Fruit fly (Drosophila melanogaster) whole organism, embryonic: ENCODE data around the gene esc.

Experiments
- Atf-2 ChIP-seq: fragments of 200-800 bp; sonication (Bioruptor generic); optimal IDR thresholded peaks from 2 replicates; lab custom pipeline; 2016; ENCODE audit warnings: missing biosample characterization, missing genetic modification characterization
- Awh ChIP-seq: fragments of 200-800 bp; sonication (Bioruptor generic); IDR thresholded peaks from 2 replicates; pipeline ENCODE4, ENCODE4 v1.3.6; 2022; ENCODE audit warnings: missing biosample characterization, missing genetic modification characterization
- CG2116 ChIP-seq: fragments of 200-800 bp; sonication (Bioruptor generic); optimal IDR thresholded peaks from 3 replicates; lab custom pipeline; 2018; ENCODE audit warnings: missing biosample characterization, mild to moderate bottlenecking, missing genetic modification characterization
- CG2875 ChIP-seq: fragments of 200-800 bp; sonication (Bioruptor generic); optimal IDR thresholded peaks from 2 replicates; lab custom pipeline; 2017; ENCODE audit warnings: missing biosample characterization, mild to moderate bottlenecking, missing genetic modification characterization, missing genetic modification reagents
- CG32767 ChIP-seq: fragments of 200-800 bp; sonication (Bioruptor generic); IDR thresholded peaks from 2 replicates; pipeline ENCODE4 v1.3.6; 2022; ENCODE audit warnings: missing biosample characterization, missing genetic modification characterization
- CG34224 ChIP-seq: fragments of 200-800 bp; sonication (Bioruptor generic); IDR thresholded peaks from 3 replicates; pipeline ENCODE4 v1.3.6; 2022; ENCODE audit warnings: missing biosample characterization, missing genetic modification characterization; ENCODE audit not compliant: partially characterized antibody
- CG34422 ChIP-seq: fragments of 200-800 bp; sonication (Bioruptor generic); IDR thresholded peaks from 3 replicates; pipeline ENCODE4 v1.3.6; 2022; ENCODE audit warnings: missing biosample characterization, missing genetic modification characterization
- CG6254 ChIP-seq: fragments of 200-800 bp; sonication (Bioruptor generic); optimal IDR thresholded peaks from 3 replicates; lab custom pipeline; 2017; ENCODE audit warnings: mild to moderate bottlenecking, missing biosample characterization, missing genetic modification reagents, missing genetic modification characterization
- CG7839 ChIP-seq: fragments of 200-800 bp; sonication (Bioruptor generic); optimal IDR thresholded peaks from 3 replicates; lab custom pipeline; 2018; ENCODE audit warnings: missing biosample characterization, mild to moderate bottlenecking, missing genetic modification characterization, moderate library complexity
- CG7987 ChIP-seq: fragments of 200-800 bp; sonication (Bioruptor generic); optimal IDR thresholded peaks from 2 replicates; lab custom pipeline; 2018; ENCODE audit warnings: missing biosample characterization, mild to moderate bottlenecking, missing genetic modification characterization, moderate library complexity
- CG8924 ChIP-seq: fragments of 200-800 bp; optimal IDR thresholded peaks from 3 replicates; lab custom pipeline; 2019; ENCODE audit warnings: missing biosample characterization, mild to moderate bottlenecking, missing genetic modification characterization, moderate library complexity
- CG9876 ChIP-seq: fragments of 200-800 bp; sonication (Bioruptor generic); optimal IDR thresholded peaks from 2 replicates; lab custom pipeline; 2016; ENCODE audit warnings: missing biosample characterization, missing genetic modification characterization
- Deaf1 ChIP-seq: fragments of 200-800 bp; optimal IDR thresholded peaks from 3 replicates; lab custom pipeline; 2019; ENCODE audit warnings: missing biosample characterization, mild to moderate bottlenecking, missing genetic modification characterization, moderate library complexity
- Dip3 ChIP-seq: fragments of 200-800 bp; sonication (Bioruptor generic); optimal IDR thresholded peaks from 3 replicates; lab custom pipeline; 2016; ENCODE audit warnings: missing biosample characterization, missing genetic modification characterization
- Doc2 ChIP-seq: fragments of 200-800 bp; sonication (Bioruptor generic); IDR thresholded peaks from 2 replicates; pipeline ENCODE4 v1.3.6; 2022; ENCODE audit warnings: missing biosample characterization, missing genetic modification characterization
- ERR ChIP-seq: fragments of 200-800 bp; sonication (Bioruptor generic); optimal IDR thresholded peaks from 2 replicates; lab custom pipeline; 2016; ENCODE audit warnings: missing biosample characterization, missing genetic modification characterization
- Fer1 ChIP-seq: fragments of 200-800 bp; sonication (Bioruptor generic); optimal IDR thresholded peaks from 2 replicates; lab custom pipeline; 2017; ENCODE audit warnings: missing biosample characterization, mild to moderate bottlenecking, missing genetic modification characterization
- Nf-YB ChIP-seq: fragments of 200-800 bp; sonication (Bioruptor generic); optimal IDR thresholded peaks from 3 replicates; lab custom pipeline; 2019; ENCODE audit warnings: missing biosample characterization, mild to moderate bottlenecking, missing genetic modification characterization, moderate library complexity
- Ravus ChIP-seq: fragments of 200-800 bp; sonication (Bioruptor generic); IDR thresholded peaks from 2 replicates; pipeline ENCODE4 v1.3.6; 2022; ENCODE audit warnings: missing biosample characterization, missing genetic modification characterization
- Rfx ChIP-seq: fragments of 200-800 bp; sonication (Bioruptor generic); IDR thresholded peaks from 2 replicates; pipeline ENCODE4 v1.3.6; 2022; ENCODE audit warnings: missing biosample characterization, missing genetic modification characterization
- Sry-δ ChIP-seq: fragments of 200-800 bp; sonication (Bioruptor generic); optimal IDR thresholded peaks from 2 replicates; lab custom pipeline; 2016; ENCODE audit warnings: missing biosample characterization, missing genetic modification characterization
- YL-1 ChIP-seq: fragments of 200-800 bp; sonication (Bioruptor generic); optimal IDR thresholded peaks from 3 replicates; lab custom pipeline; 2017; ENCODE audit warnings: missing biosample characterization, mild to moderate bottlenecking, missing genetic modification characterization
- ab ChIP-seq: fragments of 200-800 bp; sonication (Bioruptor generic); optimal IDR thresholded peaks from 2 replicates; lab custom pipeline; 2016; ENCODE audit warnings: missing biosample characterization, missing genetic modification characterization
- ara ChIP-seq: fragments of 200-800 bp; sonication (Bioruptor generic); IDR thresholded peaks from 2 replicates; pipeline ENCODE4 v1.3.6; 2022; ENCODE audit warnings: missing biosample characterization, missing genetic modification characterization
- bab2 ChIP-seq: fragments of 200-800 bp; sonication (Bioruptor generic); optimal IDR thresholded peaks from 2 replicates; lab custom pipeline; 2016; ENCODE audit warnings: missing biosample characterization, missing genetic modification characterization
- cg ChIP-seq: fragments of 200-800 bp; sonication (Bioruptor generic); optimal IDR thresholded peaks from 3 replicates; lab custom pipeline; 2019; ENCODE audit warnings: missing biosample characterization, mild to moderate bottlenecking, missing genetic modification characterization, moderate library complexity
- chn ChIP-seq: fragments of 200-800 bp; sonication (Bioruptor generic); optimal IDR thresholded peaks from 2 replicates; lab custom pipeline; 2016; ENCODE audit warnings: missing biosample characterization, missing genetic modification characterization
- crol ChIP-seq: fragments of 200-800 bp; sonication (Bioruptor generic); IDR thresholded peaks from 2 replicates; pipeline ENCODE4 v1.3.6; 2022; ENCODE audit warnings: missing biosample characterization, missing genetic modification characterization
- dan ChIP-seq: fragments of 200-800 bp; sonication (Bioruptor generic); IDR thresholded peaks from 2 replicates; pipeline ENCODE4 v1.3.6; 2022; ENCODE audit warnings: missing biosample characterization, missing genetic modification characterization
- hkb ChIP-seq, 2 experiments: fragments of 200-800 bp in 1 of 2; fragments of >200 bp in 1 of 2; sonication (Bioruptor generic) in 1 of 2; IDR thresholded peaks in 1 of 2; optimal IDR thresholded peaks in 1 of 2; 2 replicates each; pipeline versions ENCODE4 v1.3.6 to Lab custom; 2017 to 2022; ENCODE audit warnings: missing biosample characterization in 1 of 2, missing genetic modification characterization in 1 of 2
- insv ChIP-seq, 2 experiments: fragments of 200-800 bp; sonication (Bioruptor generic); optimal IDR thresholded peaks; 3 replicates each; lab custom pipeline; 2016 to 2018; ENCODE audit warnings: missing biosample characterization in 2 of 2, missing genetic modification characterization in 2 of 2
- kah ChIP-seq: fragments of 200-800 bp; sonication (Bioruptor generic); optimal IDR thresholded peaks from 2 replicates; lab custom pipeline; 2018; ENCODE audit warnings: missing biosample characterization, mild to moderate bottlenecking, missing genetic modification characterization
- kni ChIP-seq: fragments of 200-800 bp; sonication (Bioruptor generic); optimal IDR thresholded peaks from 3 replicates; lab custom pipeline; 2017; ENCODE audit warnings: mild to moderate bottlenecking, missing biosample characterization, missing genetic modification reagents, missing genetic modification characterization
- luna ChIP-seq: fragments of 200-800 bp; sonication (Bioruptor generic); optimal IDR thresholded peaks from 2 replicates; lab custom pipeline; 2016; ENCODE audit warnings: missing biosample characterization, missing genetic modification characterization
- maf-S ChIP-seq: fragments of 200-800 bp; sonication (Bioruptor generic); optimal IDR thresholded peaks from 2 replicates; lab custom pipeline; 2016; ENCODE audit warnings: missing biosample characterization, missing genetic modification characterization
- nerfin-1 ChIP-seq: fragments of 200-800 bp; sonication (Bioruptor generic); optimal IDR thresholded peaks from 3 replicates; lab custom pipeline; 2019; ENCODE audit warnings: missing biosample characterization, mild to moderate bottlenecking, missing genetic modification characterization, moderate library complexity
- pros ChIP-seq: fragments of 200-800 bp; sonication (Bioruptor generic); optimal IDR thresholded peaks from 3 replicates; lab custom pipeline; 2019; ENCODE audit warnings: missing biosample characterization, mild to moderate bottlenecking, missing genetic modification characterization, moderate library complexity
- rib ChIP-seq: fragments of 200-800 bp; sonication (Bioruptor generic); IDR thresholded peaks from 2 replicates; pipeline ENCODE4 v1.3.6; 2022; ENCODE audit warnings: missing biosample characterization, missing genetic modification characterization
- schlank ChIP-seq: fragments of 200-800 bp; sonication (Bioruptor generic); optimal IDR thresholded peaks from 2 replicates; lab custom pipeline; 2018; ENCODE audit warnings: missing biosample characterization, mild to moderate bottlenecking, missing genetic modification characterization
- scrt ChIP-seq: fragments of 200-800 bp; sonication (Bioruptor generic); optimal IDR thresholded peaks from 2 replicates; lab custom pipeline; 2018; ENCODE audit warnings: missing biosample characterization, mild to moderate bottlenecking, missing genetic modification characterization, moderate library complexity
- sens ChIP-seq: fragments of 200-800 bp; sonication (Bioruptor generic); peaks from one replicate; lab custom pipeline; 2016; ENCODE audit warnings: missing biosample characterization, missing genetic modification characterization
- sima ChIP-seq: fragments of 200-800 bp; sonication (Bioruptor generic); optimal IDR thresholded peaks from 2 replicates; lab custom pipeline; 2016; ENCODE audit warnings: missing biosample characterization, missing genetic modification characterization
- sna ChIP-seq: fragments of 200-800 bp; sonication (Bioruptor generic); IDR thresholded peaks from 2 replicates; pipeline ENCODE4 v1.3.6; 2022; ENCODE audit warnings: missing biosample characterization, missing genetic modification characterization; ENCODE audit not compliant: partially characterized antibody
- sqz ChIP-seq: fragments of 200-800 bp; sonication (Bioruptor generic); optimal IDR thresholded peaks from 3 replicates; lab custom pipeline; 2018; ENCODE audit warnings: missing biosample characterization, mild to moderate bottlenecking, missing genetic modification characterization
- tgo ChIP-seq: fragments of 200-800 bp; sonication (Bioruptor generic); IDR thresholded peaks from 3 replicates; pipeline ENCODE4 v1.3.6; 2022; ENCODE audit warnings: missing biosample characterization, missing genetic modification characterization
- tio ChIP-seq: fragments of 200-800 bp; sonication (Bioruptor generic); optimal IDR thresholded peaks from 2 replicates; lab custom pipeline; 2017; ENCODE audit warnings: missing biosample characterization, missing genetic modification characterization, inconsistent platforms
- unc-4 ChIP-seq: fragments of 200-800 bp; sonication (Bioruptor generic); IDR thresholded peaks from 2 replicates; pipeline ENCODE4 v1.3.6; 2022; ENCODE audit warnings: missing biosample characterization, missing genetic modification characterization; ENCODE audit not compliant: partially characterized antibody

The esc gene

dm6 chr2L:11806701-11807674 is 22.2 kb downstream of the esc start (continued):
- TF ChIP-seq tgo (no peak), pros (GFP tag; lab: Kevin White, UChicago) (peak; percentile 88), CG2116 (GFP tag; lab: Kevin White, UChicago) (peak; percentile 90), bab2 (GFP tag; lab: Kevin White, UChicago) (peak; percentile 6), hkb (optimal IDR thresholded peaks at IDR 0.05; lab: Kevin White, UChicago) (no peak), hkb (GFP tag; IDR thresholded peaks at IDR 0.05; lab: Robert Waterston, UW) (no peak), ara (GFP tag; lab: Robert Waterston, UW) (0 out of 2 replicates have a peak, but pooled peaks have one; percentile 7), Dip3 (GFP tag; lab: Kevin White, UChicago) (peak; percentile 9), CG7839 (tag; lab: Kevin White, UChicago) (peak; percentile 2), ERR (peak; percentile 15), Deaf1 (tag; lab: Kevin White, UChicago) (peak; percentile 93), CG7987 (GFP tag; lab: Kevin White, UChicago) (peak; percentile 35), sima (GFP tag; lab: Kevin White, UChicago) (no peak), Awh (GFP tag; lab: Robert Waterston, UW) (0 out of 2 replicates have a peak, but pooled peaks have one; percentile 15), chn (peak; percentile 22), unc-4 (peak; percentile 48), kni (peak; percentile 63), sna (GFP tag; lab: Robert Waterston, UW) (peak; percentile 32; the same call in 1 of the 2 replicates), rib (GFP tag; lab: Robert Waterston, UW) (peak; percentile 74; the same call in 1 of the 2 replicates), Fer1 (GFP tag; lab: Kevin White, UChicago) (peak; percentile 46), maf-S (no peak), Doc2 (no peak), Ravus (GFP tag; lab: Robert Waterston, UW) (no peak), CG34224 (GFP tag; lab: Robert Waterston, UW) (peak; percentile 45; the same call in 2 of the 3 replicates), luna (GFP tag; lab: Kevin White, UChicago) (no peak), sqz (peak; percentile 95), tio (GFP tag; lab: Kevin White, UChicago) (no peak), CG2875 (no peak), ab (GFP tag; lab: Kevin White, UChicago) (peak; percentile 18), YL-1 (GFP tag; lab: Kevin White, UChicago) (peak; percentile 1), scrt (GFP tag; lab: Kevin White, UChicago) (peak; percentile 22), schlank (no peak)
- TF ChIP-seq, all 482 proteins: peak for 112

dm6 chr2L:11806022-11806700 is 23.0 kb downstream of the esc start:
- TF ChIP-seq CG34422 (0 out of 3 replicates have a peak, but pooled peaks have one; percentile 18), insv (GFP tag; optimal IDR thresholded peaks at IDR 0.05; lab: Kevin White, UChicago) (peak; percentile 41 to 91), kah (peak; percentile 40), dan (GFP tag; lab: Robert Waterston, UW) (no peak), cg (peak; percentile 68), crol (GFP tag; lab: Robert Waterston, UW) (peak; percentile 62), nerfin-1 (tag; lab: Kevin White, UChicago) (peak; percentile 30), Nf-YB (GFP tag; lab: Kevin White, UChicago) (no peak), scrt (GFP tag; lab: Kevin White, UChicago) (peak; percentile 94), CG32767 (GFP tag; lab: Robert Waterston, UW) (0 out of 2 replicates have a peak, but pooled peaks have one; percentile 21), CG6254 (GFP tag; lab: Kevin White, UChicago) (peak; percentile 43), CG7987 (GFP tag; lab: Kevin White, UChicago) (no peak), Atf-2 (GFP tag; lab: Kevin White, UChicago) (no peak), CG8924 (tag; lab: Kevin White, UChicago) (no peak), Sry-δ (GFP tag; lab: Kevin White, UChicago) (no peak), CG9876 (GFP tag; lab: Kevin White, UChicago) (no peak), Rfx (GFP tag; lab: Robert Waterston, UW) (0 out of 2 replicates have a peak, but pooled peaks have one; percentile 20), sens (GFP tag; lab: Kevin White, UChicago) (peak; percentile 13), YL-1 (GFP tag; lab: Kevin White, UChicago) (peak; percentile 38)
